Fruit fly (Drosophila melanogaster) whole organism, embryonic: Measurements from ENCODE around the gene CG15894.

Experiments used
- Adf1 ChIP-seq: fragments of 200-800 bp; sonication (Bioruptor generic); IDR thresholded peaks from 2 replicates; pipeline ENCODE4 v1.3.6; 2022; ENCODE audit warnings: missing biosample characterization, missing genetic modification characterization
- CG12104 ChIP-seq: fragments of 200-800 bp; sonication (Bioruptor generic); optimal IDR thresholded peaks from 3 replicates; lab custom pipeline; 2016; ENCODE audit warnings: missing biosample characterization, missing genetic modification characterization
- CG12155 ChIP-seq: fragments of 200-800 bp; sonication (Bioruptor generic); optimal IDR thresholded peaks from 3 replicates; lab custom pipeline; 2016; ENCODE audit warnings: missing biosample characterization, missing genetic modification characterization
- CG1233 ChIP-seq: fragments of 200-800 bp; sonication (Bioruptor generic); optimal IDR thresholded peaks from 4 replicates; lab custom pipeline; 2018; ENCODE audit warnings: missing biosample characterization, mild to moderate bottlenecking, missing genetic modification characterization
- CG12391 ChIP-seq: fragments of 200-800 bp; sonication (Bioruptor generic); optimal IDR thresholded peaks from 3 replicates; lab custom pipeline; 2018; ENCODE audit warnings: missing biosample characterization, mild to moderate bottlenecking, missing genetic modification characterization, moderate library complexity
- CG12659 ChIP-seq: fragments of 200-800 bp; sonication (Bioruptor generic); optimal IDR thresholded peaks from 3 replicates; lab custom pipeline; 2017; ENCODE audit warnings: mild to moderate bottlenecking, missing biosample characterization, missing genetic modification reagents, missing genetic modification characterization
- CG13775 ChIP-seq: fragments of 200-800 bp; sonication (Bioruptor generic); optimal IDR thresholded peaks from 3 replicates; lab custom pipeline; 2017; ENCODE audit warnings: missing biosample characterization, mild to moderate bottlenecking, missing genetic modification characterization
- CG1529 ChIP-seq: fragments of 200-800 bp; sonication (Bioruptor generic); optimal IDR thresholded peaks from 3 replicates; lab custom pipeline; 2018; ENCODE audit warnings: missing biosample characterization, missing genetic modification characterization
- CG17361 ChIP-seq: fragments of 200-800 bp; sonication (Bioruptor generic); IDR thresholded peaks from 3 replicates; pipeline ENCODE4 v1.3.6; 2022; ENCODE audit warnings: missing biosample characterization, missing genetic modification characterization
- CG17568 ChIP-seq: fragments of 200-800 bp; sonication (Bioruptor generic); optimal IDR thresholded peaks from 2 replicates; lab custom pipeline; 2018; ENCODE audit warnings: missing biosample characterization, mild to moderate bottlenecking, missing genetic modification characterization, moderate library complexity
- CG17802 ChIP-seq: fragments of 200-800 bp; sonication (Bioruptor generic); optimal IDR thresholded peaks from 2 replicates; lab custom pipeline; 2018; ENCODE audit warnings: missing biosample characterization, mild to moderate bottlenecking, missing genetic modification characterization, moderate library complexity
- CG31224 ChIP-seq: fragments of 200-800 bp; sonication (Bioruptor generic); IDR thresholded peaks from 2 replicates; pipeline ENCODE4 v1.3.6; 2022; ENCODE audit warnings: missing biosample characterization, missing genetic modification characterization
- CG3281 ChIP-seq: fragments of 200-800 bp; sonication (Bioruptor generic); optimal IDR thresholded peaks from 3 replicates; lab custom pipeline; 2017; ENCODE audit warnings: missing biosample characterization, mild to moderate bottlenecking, missing genetic modification characterization
- CG7357 ChIP-seq: fragments of 200-800 bp; sonication (Bioruptor generic); IDR thresholded peaks from 3 replicates; pipeline ENCODE4 v1.3.6; 2022; ENCODE audit warnings: missing biosample characterization, missing genetic modification characterization
- CG7372 ChIP-seq: fragments of 200-800 bp; sonication (Bioruptor generic); IDR thresholded peaks from 2 replicates; pipeline ENCODE4 v1.3.6; 2022; ENCODE audit warnings: missing biosample characterization, missing genetic modification characterization
- CG9215 ChIP-seq: fragments of 200-800 bp; sonication (Bioruptor generic); IDR thresholded peaks from 2 replicates; pipeline ENCODE4 v1.3.6; 2022; ENCODE audit warnings: missing biosample characterization, missing genetic modification characterization
- CrebB ChIP-seq: fragments of 200-800 bp; sonication (Bioruptor generic); optimal IDR thresholded peaks from 3 replicates; lab custom pipeline; 2018; ENCODE audit warnings: missing biosample characterization, mild to moderate bottlenecking, missing genetic modification characterization
- Ets65A ChIP-seq: fragments of 200-800 bp; sonication (Bioruptor generic); peaks from one replicate; lab custom pipeline; 2016; ENCODE audit warnings: missing biosample characterization, missing genetic modification characterization
- Fer1 ChIP-seq: fragments of 200-800 bp; sonication (Bioruptor generic); optimal IDR thresholded peaks from 2 replicates; lab custom pipeline; 2017; ENCODE audit warnings: missing biosample characterization, mild to moderate bottlenecking, missing genetic modification characterization
- Hmr ChIP-seq: fragments of 200-800 bp; sonication (Bioruptor generic); optimal IDR thresholded peaks from 3 replicates; lab custom pipeline; 2017; ENCODE audit warnings: mild to moderate bottlenecking, missing biosample characterization, missing genetic modification reagents, missing genetic modification characterization
- Jarid2 ChIP-seq: fragments of 200-800 bp; sonication (Bioruptor generic); optimal IDR thresholded peaks from 3 replicates; lab custom pipeline; 2017; ENCODE audit warnings: mild to moderate bottlenecking, missing biosample characterization, missing genetic modification reagents, missing genetic modification characterization
- Kr ChIP-seq: fragments of 200-800 bp; sonication (Bioruptor generic); optimal IDR thresholded peaks from 2 replicates; lab custom pipeline; 2017; ENCODE audit warnings: missing biosample characterization, mild to moderate bottlenecking, missing genetic modification characterization
- Mad ChIP-seq: fragments of 200-800 bp; sonication (Bioruptor generic); optimal IDR thresholded peaks from 2 replicates; lab custom pipeline; 2016; ENCODE audit warnings: missing biosample characterization, missing genetic modification characterization
- Med ChIP-seq: fragments of 200-800 bp; sonication (Bioruptor generic); peaks from one replicate; lab custom pipeline; 2016; ENCODE audit warnings: missing biosample characterization, missing genetic modification characterization, mild to moderate bottlenecking, inconsistent platforms, moderate library complexity
- Nf-YA ChIP-seq: fragments of 200-800 bp; sonication (Bioruptor generic); IDR thresholded peaks from 2 replicates; pipeline ENCODE4 v1.3.6; 2022; ENCODE audit warnings: missing biosample characterization, missing genetic modification characterization
- Oli ChIP-seq: fragments of 200-800 bp; sonication (Bioruptor generic); optimal IDR thresholded peaks from 2 replicates; lab custom pipeline; 2018; ENCODE audit warnings: missing biosample characterization, mild to moderate bottlenecking, missing genetic modification characterization, moderate library complexity
- Pdp1 ChIP-seq, 2 experiments: fragments of 200-800 bp; sonication (Bioruptor generic); optimal IDR thresholded peaks; 3 replicates each; lab custom pipeline; 2016; ENCODE audit warnings: missing biosample characterization in 2 of 2, missing genetic modification characterization in 2 of 2, mild to moderate bottlenecking in 1 of 2, moderate library complexity in 1 of 2
- Poxn ChIP-seq: fragments of 200-800 bp; sonication (Bioruptor generic); IDR thresholded peaks from 2 replicates; pipeline ENCODE4 v1.3.6; 2022; ENCODE audit warnings: missing biosample characterization, missing genetic modification characterization
- Sox102F ChIP-seq: fragments of 200-800 bp; sonication (Bioruptor generic); optimal IDR thresholded peaks from 2 replicates; lab custom pipeline; 2018; ENCODE audit warnings: missing biosample characterization, mild to moderate bottlenecking, missing genetic modification characterization, moderate library complexity
- Ssrp ChIP-seq: fragments of 200-800 bp; sonication (Bioruptor generic); optimal IDR thresholded peaks from 2 replicates; lab custom pipeline; 2018; ENCODE audit warnings: missing biosample characterization, mild to moderate bottlenecking, missing genetic modification characterization, moderate library complexity
- TFAM ChIP-seq: fragments of 200-800 bp; sonication (Bioruptor generic); optimal IDR thresholded peaks from 2 replicates; lab custom pipeline; 2017; ENCODE audit warnings: missing biosample characterization, missing genetic modification characterization, inconsistent platforms
- Vsx1 ChIP-seq: fragments of 200-800 bp; sonication (Bioruptor generic); optimal IDR thresholded peaks from 2 replicates; lab custom pipeline; 2017; ENCODE audit warnings: missing biosample characterization, mild to moderate bottlenecking, missing genetic modification characterization, missing genetic modification reagents
- corto ChIP-seq: fragments of 200-800 bp; sonication (Bioruptor generic); optimal IDR thresholded peaks from 2 replicates; lab custom pipeline; 2016; ENCODE audit warnings: missing biosample characterization, mild to moderate bottlenecking, missing genetic modification characterization, moderate library complexity
- fd96Cb ChIP-seq: fragments of 200-800 bp; sonication (Bioruptor generic); optimal IDR thresholded peaks from 2 replicates; lab custom pipeline; 2018; ENCODE audit warnings: missing biosample characterization, mild to moderate bottlenecking, missing genetic modification characterization, moderate library complexity
- ftz-f1 ChIP-seq: fragments of 200-800 bp; sonication (Bioruptor generic); optimal IDR thresholded peaks from 2 replicates; lab custom pipeline; 2016; ENCODE audit warnings: missing biosample characterization, missing genetic modification characterization
- gce ChIP-seq: fragments of 200-800 bp; sonication (Bioruptor generic); IDR thresholded peaks from 3 replicates; pipeline ENCODE4 v1.3.6; 2022; ENCODE audit warnings: missing biosample characterization, missing genetic modification characterization
- grau ChIP-seq: fragments of 200-800 bp; optimal IDR thresholded peaks from 3 replicates; lab custom pipeline; 2019; ENCODE audit warnings: missing biosample characterization, mild to moderate bottlenecking, missing genetic modification characterization, moderate library complexity
- hkb ChIP-seq, 2 experiments: fragments of 200-800 bp in 1 of 2; fragments of >200 bp in 1 of 2; sonication (Bioruptor generic) in 1 of 2; IDR thresholded peaks in 1 of 2; optimal IDR thresholded peaks in 1 of 2; 2 replicates each; pipeline versions ENCODE4 v1.3.6 to Lab custom; 2017 to 2022; ENCODE audit warnings: missing biosample characterization in 1 of 2, missing genetic modification characterization in 1 of 2
- jing ChIP-seq: fragments of 200-800 bp; sonication (Bioruptor generic); optimal IDR thresholded peaks from 2 replicates; lab custom pipeline; 2018; ENCODE audit warnings: missing biosample characterization, mild to moderate bottlenecking, missing genetic modification characterization
- kay ChIP-seq: fragments of 200-800 bp; sonication (Bioruptor generic); optimal IDR thresholded peaks from 2 replicates; lab custom pipeline; 2016; ENCODE audit warnings: missing biosample characterization, missing genetic modification characterization
- odd ChIP-seq: fragments of 200-800 bp; sonication (Bioruptor generic); optimal IDR thresholded peaks from 2 replicates; lab custom pipeline; 2017; ENCODE audit warnings: missing biosample characterization, mild to moderate bottlenecking, missing genetic modification characterization
- pan ChIP-seq, 4 experiments: fragments of >200 bp in 3 of 4; fragments of 200-800 bp in 1 of 4; sonication (Bioruptor generic) in 1 of 4; optimal IDR thresholded peaks in 3 of 4; IDR thresholded peaks in 1 of 4; 2 replicates each; pipeline versions ENCODE4 v1.3.6 to Lab custom; 2017 to 2022; ENCODE audit warnings: missing biosample characterization in 2 of 4, missing genetic modification characterization in 2 of 4, mixed read lengths in 1 of 4
- run ChIP-seq: fragments of 200-800 bp; sonication (Bioruptor generic); optimal IDR thresholded peaks from 3 replicates; lab custom pipeline; 2018; ENCODE audit warnings: missing biosample characterization, mild to moderate bottlenecking, missing genetic modification characterization
- sens-2 ChIP-seq: fragments of 200-800 bp; sonication (Bioruptor generic); IDR thresholded peaks from 2 replicates; pipeline ENCODE4 v1.3.6; 2022; ENCODE audit warnings: missing biosample characterization, missing genetic modification characterization
- sim ChIP-seq: fragments of 200-800 bp; sonication (Bioruptor generic); IDR thresholded peaks from 2 replicates; pipeline ENCODE4 v1.3.6; 2022; ENCODE audit warnings: missing biosample characterization, missing genetic modification characterization
- sisA ChIP-seq: fragments of 200-800 bp; sonication (Bioruptor generic); IDR thresholded peaks from 2 replicates; pipeline ENCODE4 v1.3.6; 2022; ENCODE audit warnings: missing biosample characterization, missing genetic modification characterization
- slou ChIP-seq: fragments of 200-800 bp; sonication (Bioruptor generic); optimal IDR thresholded peaks from 3 replicates; lab custom pipeline; 2016; ENCODE audit warnings: missing biosample characterization, missing genetic modification characterization
- tin ChIP-seq: fragments of 200-800 bp; sonication (Bioruptor generic); optimal IDR thresholded peaks from 3 replicates; lab custom pipeline; 2016; ENCODE audit warnings: missing biosample characterization, missing genetic modification characterization
- ttk ChIP-seq: fragments of 200-800 bp; sonication (Bioruptor generic); IDR thresholded peaks from 2 replicates; pipeline ENCODE4 v2.1.2; 2022; ENCODE audit warnings: missing biosample characterization, missing genetic modification characterization
- vvl ChIP-seq: fragments of 200-800 bp; sonication (Bioruptor generic); IDR thresholded peaks from 2 replicates; pipeline ENCODE4 v1.3.6; 2022; ENCODE audit warnings: missing biosample characterization, missing genetic modification characterization

CG15894 gene

DNA sequence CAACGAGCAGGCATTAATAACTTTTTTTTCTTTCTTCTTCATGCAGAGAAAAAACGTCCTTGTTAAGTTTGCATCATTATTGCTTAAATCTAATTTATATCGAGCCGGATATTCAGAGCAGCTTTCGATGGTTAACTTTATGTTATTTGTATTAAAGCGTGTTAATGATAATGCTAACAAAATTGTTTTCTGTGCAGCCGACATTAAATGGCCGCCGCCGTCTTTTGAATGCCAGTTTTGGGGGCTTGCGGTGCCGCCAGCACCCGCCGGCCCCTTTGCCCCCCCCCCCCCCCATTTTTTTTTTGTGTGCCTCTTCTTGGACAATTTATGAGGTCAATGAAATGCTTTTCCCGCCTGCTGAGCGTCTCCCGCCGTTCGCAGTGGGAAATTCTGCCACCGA is 2.5 kb downstream of the CG15894 start (continued):
- TF ChIP-seq vvl (GFP tag; lab: Robert Waterston, UW) (no peak), Hmr (GFP tag; lab: Kevin White, UChicago) (peak; percentile 17), CrebB (tag; lab: Kevin White, UChicago) (no peak), CG12155 (GFP tag; lab: Kevin White, UChicago) (no peak), gce (GFP tag; lab: Robert Waterston, UW) (no peak), Kr (GFP tag; lab: Kevin White, UChicago) (no peak), CG31224 (GFP tag; lab: Robert Waterston, UW) (no peak), grau (tag; lab: Kevin White, UChicago) (peak; percentile 17), Vsx1 (no peak), CG1529 (GFP tag; lab: Kevin White, UChicago) (no peak), CG9215 (0 out of 2 replicates have a peak, but pooled peaks have one; percentile 7), Jarid2 (no peak), slou (no peak), Nf-YA (GFP tag; lab: Robert Waterston, UW) (no peak), pan (optimal IDR thresholded peaks at IDR 0.05; lab: Kevin White, UChicago) (no peak), pan (GFP tag; optimal IDR thresholded peaks at IDR 0.05 in 1 of 2, IDR thresholded peaks at IDR 0.05 in 1 of 2) (peak in 1 of 2 experiments; percentile 10), CG17568 (no peak), CG7357 (GFP tag; lab: Robert Waterston, UW) (no peak), odd (no peak), CG12659 (GFP tag; lab: Kevin White, UChicago) (no peak), Fer1 (GFP tag; lab: Kevin White, UChicago) (peak; percentile 16), sim (GFP tag; lab: Robert Waterston, UW) (no peak), CG12391 (tag; lab: Kevin White, UChicago) (peak; percentile 11), Med (GFP tag; lab: Kevin White, UChicago) (peak; percentile 78), CG7372 (no peak), Ssrp (tag; lab: Kevin White, UChicago) (no peak), fd96Cb (tag; lab: Kevin White, UChicago) (peak; percentile 22), Ets65A (GFP tag; lab: Kevin White, UChicago) (no peak), ttk (GFP tag; lab: Robert Waterston, UW) (peak; percentile 34; the same call in 1 of the 2 replicates), CG1233 (no peak), hkb (optimal IDR thresholded peaks at IDR 0.05; lab: Kevin White, UChicago) (no peak), hkb (GFP tag; IDR thresholded peaks at IDR 0.05; lab: Robert Waterston, UW) (0 out of 2 replicates have a peak, but pooled peaks have one; percentile 26), ftz-f1 (GFP tag; lab: Kevin White, UChicago) (no peak), sisA (GFP tag; lab: Robert Waterston, UW) (no peak; the same call in 1 of the 2 replicates), CG3281 (GFP tag; lab: Kevin White, UChicago) (no peak), CG12104 (GFP tag; lab: Kevin White, UChicago) (no peak), tin (no peak), TFAM (GFP tag; lab: Kevin White, UChicago) (no peak), kay (GFP tag; lab: Kevin White, UChicago) (no peak), Sox102F (GFP tag; lab: Kevin White, UChicago) (peak; percentile 35), Mad (GFP tag; lab: Kevin White, UChicago) (no peak), CG13775 (GFP tag; lab: Kevin White, UChicago) (no peak), corto (no peak), sens-2 (GFP tag; lab: Robert Waterston, UW) (no peak), Oli (tag; lab: Kevin White, UChicago) (no peak), Pdp1 (GFP tag; optimal IDR thresholded peaks at IDR 0.05; lab: Kevin White, UChicago) (no peak), Poxn (GFP tag; lab: Robert Waterston, UW) (no peak), Adf1 (peak; percentile 23; the same call in 1 of the 2 replicates), CG17802 (tag; lab: Kevin White, UChicago) (no peak), run (tag; lab: Kevin White, UChicago) (no peak), CG17361 (GFP tag; lab: Robert Waterston, UW) (0 out of 3 replicates have a peak, but pooled peaks have one; percentile 22), jing (GFP tag; lab: Kevin White, UChicago) (no peak)
